Fruit fly (Drosophila melanogaster): Measurements from ENCODE around the gene Gs1l.

DNA sequence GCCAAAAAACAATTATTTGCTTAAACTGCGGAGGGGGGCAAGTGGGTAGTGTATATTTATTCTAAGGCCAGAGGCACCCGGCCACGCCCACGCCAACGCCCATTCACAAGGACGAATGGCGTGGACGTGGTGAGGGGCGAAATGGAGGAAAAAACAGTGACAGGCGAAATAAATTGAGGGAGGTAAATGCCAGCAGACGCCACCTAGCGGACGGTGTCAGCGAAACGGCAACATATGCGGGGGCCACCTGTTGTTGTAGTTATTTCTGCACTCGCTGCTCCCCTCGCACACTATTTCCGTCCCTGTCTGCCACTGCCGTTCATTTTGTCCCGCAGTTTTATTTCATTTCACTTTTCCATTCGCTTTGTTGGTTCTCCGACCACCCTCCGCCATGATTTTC is 38.6 kb downstream of the Gs1l start:
- TF ChIP-seq h (optimal IDR thresholded peaks at IDR 0.05), result no peak
- no peak for TF ChIP-seq psq (optimal IDR thresholded peaks at IDR 0.05)
- no peak for TF ChIP-seq ttk (optimal IDR thresholded peaks at IDR 0.05)

Measured in Kc167 (cell line).